Worm (Caenorhabditis elegans): ENCODE measurements around the gene rol-8.

- TF ChIP-seq elt-1 (tag; optimal IDR thresholded peaks at IDR 0.05; ENCODE audit: borderline replicate concordance, insufficient read depth) (no peak), lin-13 (tag; optimal IDR thresholded peaks at IDR 0.05) (no peak), ztf-11 (tag; optimal IDR thresholded peaks at IDR 0.05) (no peak), nhr-237 (tag; optimal IDR thresholded peaks at IDR 0.05) (no peak), pha-4 (tag; optimal IDR thresholded peaks at IDR 0.05) (no peak), tbx-8 (GFP tag; optimal IDR thresholded peaks at IDR 0.05) (no peak), nhr-28 (tag; optimal IDR thresholded peaks at IDR 0.05) (no peak), mls-2 (tag; optimal IDR thresholded peaks at IDR 0.05) (no peak), nhr-76 (tag; optimal IDR thresholded peaks at IDR 0.05) (no peak), unc-62 (GFP tag; optimal IDR thresholded peaks at IDR 0.05) (no peak), snpc-4 (tag; optimal IDR thresholded peaks at IDR 0.05) (no peak), nhr-12 (tag; optimal IDR thresholded peaks at IDR 0.05) (no peak), ceh-83 (GFP tag; optimal IDR thresholded peaks at IDR 0.05) (no peak), lsy-2 (tag; optimal IDR thresholded peaks at IDR 0.05) (no peak)
These were observed 4.1 kb downstream of the rol-8 start, which contains the start of gene fbxa-224 for ce11 chrII:7548044-7548443.
